Fruit fly (Drosophila melanogaster) whole organism, embryonic: ENCODE results near the gene CG31204.

ENCODE experiments used
- ATbp ChIP-seq: fragments of 200-800 bp; sonication (Bioruptor generic); optimal IDR thresholded peaks from 2 replicates; lab custom pipeline; 2017; ENCODE audit warnings: missing biosample characterization, mild to moderate bottlenecking, missing genetic modification characterization, missing genetic modification reagents
- B-H1 ChIP-seq: fragments of 200-800 bp; sonication (Bioruptor generic); IDR thresholded peaks from 3 replicates; pipeline ENCODE4 v1.3.6; 2022; ENCODE audit warnings: missing biosample characterization, missing genetic modification characterization
- Bdp1 ChIP-seq: fragments of 200-800 bp; sonication (Bioruptor generic); optimal IDR thresholded peaks from 3 replicates; lab custom pipeline; 2016; ENCODE audit warnings: missing biosample characterization, missing genetic modification characterization
- CG10366 ChIP-seq: fragments of 200-800 bp; sonication (Bioruptor generic); IDR thresholded peaks from 2 replicates; pipeline ENCODE4 v1.3.6; 2022; ENCODE audit warnings: missing biosample characterization, missing genetic modification characterization
- CG10431 ChIP-seq: fragments of 200-800 bp; sonication (Bioruptor generic); optimal IDR thresholded peaks from 3 replicates; lab custom pipeline; 2018; ENCODE audit warnings: missing biosample characterization, mild to moderate bottlenecking, missing genetic modification characterization
- CG10959 ChIP-seq: fragments of 200-800 bp; sonication (Bioruptor generic); IDR thresholded peaks from 2 replicates; pipeline ENCODE4 v1.3.6; 2022; ENCODE audit warnings: missing biosample characterization, missing genetic modification characterization
- CG10979 ChIP-seq: fragments of 200-800 bp; sonication (Bioruptor generic); optimal IDR thresholded peaks from 2 replicates; lab custom pipeline; 2018; ENCODE audit warnings: missing biosample characterization, mild to moderate bottlenecking, missing genetic modification characterization, moderate library complexity
- CG11247 ChIP-seq: fragments of 200-800 bp; sonication (Bioruptor generic); IDR thresholded peaks from 2 replicates; pipeline ENCODE4 v1.3.6; 2022; ENCODE audit warnings: missing biosample characterization, missing genetic modification characterization
- CG11723 ChIP-seq: fragments of 200-800 bp; sonication (Bioruptor generic); optimal IDR thresholded peaks from 2 replicates; lab custom pipeline; 2017; ENCODE audit warnings: missing biosample characterization, mild to moderate bottlenecking, missing genetic modification characterization
- CG12236 ChIP-seq: fragments of 200-800 bp; sonication (Bioruptor generic); optimal IDR thresholded peaks from 2 replicates; lab custom pipeline; 2016; ENCODE audit warnings: missing biosample characterization, missing genetic modification characterization
- CG1233 ChIP-seq: fragments of 200-800 bp; sonication (Bioruptor generic); optimal IDR thresholded peaks from 4 replicates; lab custom pipeline; 2018; ENCODE audit warnings: missing biosample characterization, mild to moderate bottlenecking, missing genetic modification characterization
- CG15011 ChIP-seq: fragments of 200-800 bp; sonication (Bioruptor generic); optimal IDR thresholded peaks from 3 replicates; lab custom pipeline; 2018; ENCODE audit warnings: missing biosample characterization, mild to moderate bottlenecking, missing genetic modification characterization
- CG18476 ChIP-seq: fragments of 200-800 bp; sonication (Bioruptor generic); optimal IDR thresholded peaks from 2 replicates; lab custom pipeline; 2016; ENCODE audit warnings: missing biosample characterization, mild to moderate bottlenecking, missing genetic modification characterization
- CG31441 ChIP-seq: fragments of 200-800 bp; sonication (Bioruptor generic); IDR thresholded peaks from 2 replicates; pipeline ENCODE4 v1.3.6; 2022; ENCODE audit warnings: missing biosample characterization, missing genetic modification characterization
- CG32767 ChIP-seq: fragments of 200-800 bp; sonication (Bioruptor generic); IDR thresholded peaks from 2 replicates; pipeline ENCODE4 v1.3.6; 2022; ENCODE audit warnings: missing biosample characterization, missing genetic modification characterization
- CG32772 ChIP-seq: fragments of 200-800 bp; sonication (Bioruptor generic); IDR thresholded peaks from 2 replicates; pipeline ENCODE4 v1.3.6; 2022; ENCODE audit warnings: missing biosample characterization, missing genetic modification characterization
- CG4424 ChIP-seq: fragments of 200-800 bp; sonication (Bioruptor generic); optimal IDR thresholded peaks from 3 replicates; lab custom pipeline; 2016; ENCODE audit warnings: missing biosample characterization, missing genetic modification characterization
- CG4707 ChIP-seq: fragments of 200-800 bp; sonication (Bioruptor generic); optimal IDR thresholded peaks from 2 replicates; lab custom pipeline; 2018; ENCODE audit warnings: missing biosample characterization, mild to moderate bottlenecking, missing genetic modification characterization, moderate library complexity
- CG6272 ChIP-seq: fragments of 200-800 bp; sonication (Bioruptor generic); IDR thresholded peaks from 2 replicates; pipeline ENCODE4 v1.3.6; 2022; ENCODE audit warnings: missing biosample characterization, missing genetic modification characterization
- CG7963 ChIP-seq: fragments of 200-800 bp; sonication (Bioruptor generic); IDR thresholded peaks from 3 replicates; pipeline ENCODE4 v1.3.6; 2022; ENCODE audit warnings: missing biosample characterization, missing genetic modification characterization; ENCODE audit not compliant: partially characterized antibody
- CG8478 ChIP-seq: fragments of >200 bp; optimal IDR thresholded peaks from 2 replicates; lab custom pipeline; 2018
- CG8765 ChIP-seq: fragments of 200-800 bp; sonication (Bioruptor generic); IDR thresholded peaks from 2 replicates; pipeline ENCODE4 v1.3.6; 2022; ENCODE audit warnings: missing biosample characterization, missing genetic modification characterization
- Doc2 ChIP-seq: fragments of 200-800 bp; sonication (Bioruptor generic); IDR thresholded peaks from 2 replicates; pipeline ENCODE4 v1.3.6; 2022; ENCODE audit warnings: missing biosample characterization, missing genetic modification characterization
- Dp ChIP-seq: fragments of 200-800 bp; sonication (Bioruptor generic); optimal IDR thresholded peaks from 2 replicates; lab custom pipeline; 2018; ENCODE audit warnings: missing biosample characterization, mild to moderate bottlenecking, missing genetic modification characterization, moderate library complexity
- Fer2 ChIP-seq: fragments of 200-800 bp; sonication (Bioruptor generic); optimal IDR thresholded peaks from 2 replicates; lab custom pipeline; 2018; ENCODE audit warnings: missing biosample characterization, mild to moderate bottlenecking, missing genetic modification characterization, moderate library complexity
- Fer3 ChIP-seq: fragments of 200-800 bp; sonication (Bioruptor generic); optimal IDR thresholded peaks from 2 replicates; lab custom pipeline; 2018; ENCODE audit warnings: missing biosample characterization, mild to moderate bottlenecking, missing genetic modification characterization, moderate library complexity
- Hand ChIP-seq: fragments of 200-800 bp; sonication (Bioruptor generic); optimal IDR thresholded peaks from 2 replicates; lab custom pipeline; 2017; ENCODE audit warnings: mild to moderate bottlenecking, missing biosample characterization, missing genetic modification reagents, missing genetic modification characterization
- Lpt ChIP-seq: fragments of >200 bp; optimal IDR thresholded peaks from 2 replicates; lab custom pipeline; 2018; ENCODE audit warnings: missing biosample characterization, missing genetic modification characterization
- MTF-1 ChIP-seq: fragments of 200-800 bp; sonication (Bioruptor generic); optimal IDR thresholded peaks from 2 replicates; lab custom pipeline; 2018; ENCODE audit warnings: missing biosample characterization, mild to moderate bottlenecking, missing genetic modification characterization, borderline replicate concordance
- Med ChIP-seq: fragments of 200-800 bp; sonication (Bioruptor generic); peaks from one replicate; lab custom pipeline; 2016; ENCODE audit warnings: missing biosample characterization, missing genetic modification characterization, mild to moderate bottlenecking, inconsistent platforms, moderate library complexity
- NC2α ChIP-seq: fragments of 200-800 bp; sonication (Bioruptor generic); optimal IDR thresholded peaks from 2 replicates; lab custom pipeline; 2016; ENCODE audit warnings: missing biosample characterization, missing genetic modification characterization
- PHDP ChIP-seq: fragments of 200-800 bp; sonication (Bioruptor generic); optimal IDR thresholded peaks from 3 replicates; lab custom pipeline; 2018; ENCODE audit warnings: missing biosample characterization, mild to moderate bottlenecking, missing genetic modification characterization, moderate library complexity
- Sin3A ChIP-seq: fragments of >200 bp; optimal IDR thresholded peaks from 2 replicates; lab custom pipeline; 2018
- ab ChIP-seq: fragments of 200-800 bp; sonication (Bioruptor generic); optimal IDR thresholded peaks from 2 replicates; lab custom pipeline; 2016; ENCODE audit warnings: missing biosample characterization, missing genetic modification characterization
- bigmax ChIP-seq: fragments of 200-800 bp; sonication (Bioruptor generic); optimal IDR thresholded peaks from 2 replicates; lab custom pipeline; 2018; ENCODE audit warnings: missing biosample characterization, mild to moderate bottlenecking, missing genetic modification characterization
- dysf ChIP-seq: fragments of 200-800 bp; sonication (Bioruptor generic); IDR thresholded peaks from 3 replicates; pipeline ENCODE4 v1.3.6; 2022; ENCODE audit warnings: missing biosample characterization, missing genetic modification characterization
- gcm2 ChIP-seq: fragments of 200-800 bp; sonication (Bioruptor generic); optimal IDR thresholded peaks from 2 replicates; lab custom pipeline; 2016; ENCODE audit warnings: missing biosample characterization, missing genetic modification characterization
- gt ChIP-seq: fragments of 200-800 bp; sonication (Bioruptor generic); IDR thresholded peaks from 2 replicates; pipeline ENCODE4 v1.3.6; 2022; ENCODE audit warnings: missing biosample characterization, missing genetic modification characterization
- hkb ChIP-seq, 2 experiments: fragments of 200-800 bp in 1 of 2; fragments of >200 bp in 1 of 2; sonication (Bioruptor generic) in 1 of 2; IDR thresholded peaks in 1 of 2; optimal IDR thresholded peaks in 1 of 2; 2 replicates each; pipeline versions ENCODE4 v1.3.6 to Lab custom; 2017 to 2022; ENCODE audit warnings: missing biosample characterization in 1 of 2, missing genetic modification characterization in 1 of 2
- ken ChIP-seq: fragments of 200-800 bp; sonication (Bioruptor generic); IDR thresholded peaks from 3 replicates; pipeline ENCODE4 v1.3.6; 2022; ENCODE audit warnings: missing biosample characterization, missing genetic modification characterization
- lilli ChIP-seq: fragments of 200-800 bp; sonication (Bioruptor generic); optimal IDR thresholded peaks from 3 replicates; lab custom pipeline; 2016; ENCODE audit warnings: missing biosample characterization, missing genetic modification characterization
- nau ChIP-seq: fragments of 200-800 bp; sonication (Bioruptor generic); optimal IDR thresholded peaks from 3 replicates; lab custom pipeline; 2017; ENCODE audit warnings: missing biosample characterization, mild to moderate bottlenecking, missing genetic modification characterization, missing genetic modification reagents
- oc ChIP-seq: fragments of 200-800 bp; sonication (Bioruptor generic); optimal IDR thresholded peaks from 2 replicates; lab custom pipeline; 2018; ENCODE audit warnings: missing biosample characterization, mild to moderate bottlenecking, missing genetic modification characterization, moderate library complexity
- pita ChIP-seq: fragments of 200-800 bp; sonication (Bioruptor generic); optimal IDR thresholded peaks from 2 replicates; lab custom pipeline; 2017; ENCODE audit warnings: missing biosample characterization, mild to moderate bottlenecking, missing genetic modification characterization
- pros ChIP-seq: fragments of 200-800 bp; sonication (Bioruptor generic); optimal IDR thresholded peaks from 3 replicates; lab custom pipeline; 2019; ENCODE audit warnings: missing biosample characterization, mild to moderate bottlenecking, missing genetic modification characterization, moderate library complexity
- so ChIP-seq: fragments of 200-800 bp; sonication (Bioruptor generic); IDR thresholded peaks from 3 replicates; pipeline ENCODE4 v1.3.6; 2022; ENCODE audit warnings: missing biosample characterization, missing genetic modification characterization
- tgo ChIP-seq: fragments of 200-800 bp; sonication (Bioruptor generic); IDR thresholded peaks from 3 replicates; pipeline ENCODE4 v1.3.6; 2022; ENCODE audit warnings: missing biosample characterization, missing genetic modification characterization
- tio ChIP-seq: fragments of 200-800 bp; sonication (Bioruptor generic); optimal IDR thresholded peaks from 2 replicates; lab custom pipeline; 2017; ENCODE audit warnings: missing biosample characterization, missing genetic modification characterization, inconsistent platforms
- unpg ChIP-seq: fragments of 200-800 bp; sonication (Bioruptor generic); optimal IDR thresholded peaks from 3 replicates; lab custom pipeline; 2018; ENCODE audit warnings: missing biosample characterization, mild to moderate bottlenecking, missing genetic modification characterization, moderate library complexity
- wor ChIP-seq: fragments of 200-800 bp; sonication (Bioruptor generic); IDR thresholded peaks from 2 replicates; pipeline ENCODE4 v1.3.6; 2022; ENCODE audit warnings: missing biosample characterization, missing genetic modification characterization
- zf30C ChIP-seq: fragments of 200-800 bp; sonication (Bioruptor generic); optimal IDR thresholded peaks from 3 replicates; lab custom pipeline; 2018; ENCODE audit warnings: missing biosample characterization, mild to moderate bottlenecking, missing genetic modification characterization

The CG31204 gene

dm6 chr3R:31395222-31395831, 2.0 kb upstream of the CG31204 start, which contains the start of the genes Ugt35D1 and Gcn2 (continued):
- TF ChIP-seq CG4707 (GFP tag; lab: Kevin White, UChicago) (peak; percentile 60), dysf (no peak), hkb (optimal IDR thresholded peaks at IDR 0.05; lab: Kevin White, UChicago) (no peak), hkb (GFP tag; IDR thresholded peaks at IDR 0.05; lab: Robert Waterston, UW) (peak; percentile 68), wor (GFP tag; lab: Robert Waterston, UW) (no peak), CG10979 (peak; percentile 18), Fer2 (tag; lab: Kevin White, UChicago) (no peak), Dp (GFP tag; lab: Kevin White, UChicago) (peak; percentile 94), ab (GFP tag; lab: Kevin White, UChicago) (no peak), bigmax (GFP tag; lab: Kevin White, UChicago) (peak; percentile 49), oc (peak; percentile 69), NC2α (GFP tag; lab: Kevin White, UChicago) (peak; percentile 48), Fer3 (tag; lab: Kevin White, UChicago) (no peak), CG1233 (GFP tag; lab: Kevin White, UChicago) (peak; percentile 71), CG11723 (GFP tag; lab: Kevin White, UChicago) (no peak), CG10959 (peak; percentile 32; the same call in 1 of the 2 replicates), zf30C (no peak), Hand (GFP tag; lab: Kevin White, UChicago) (no peak), CG10366 (GFP tag; lab: Robert Waterston, UW) (no peak), MTF-1 (peak; percentile 82), ATbp (GFP tag; lab: Kevin White, UChicago) (peak; percentile 86), ken (0 out of 3 replicates have a peak, but pooled peaks have one; percentile 24), unpg (no peak), CG11247 (GFP tag; lab: Robert Waterston, UW) (peak; percentile 38; the same call in 1 of the 2 replicates), Doc2 (GFP tag; lab: Robert Waterston, UW) (no peak), CG7963 (GFP tag; lab: Robert Waterston, UW) (no peak), tgo (no peak), Bdp1 (peak; percentile 44), CG8765 (GFP tag; lab: Robert Waterston, UW) (no peak), CG31441 (GFP tag; lab: Robert Waterston, UW) (no peak), CG32772 (GFP tag; lab: Robert Waterston, UW) (no peak), CG12236 (GFP tag; lab: Kevin White, UChicago) (peak; percentile 25), PHDP (tag; lab: Kevin White, UChicago) (no peak), nau (GFP tag; lab: Kevin White, UChicago) (no peak), Sin3A (lab: Kevin White, UChicago) (no peak), CG32767 (GFP tag; lab: Robert Waterston, UW) (peak; percentile 58; the same call in 1 of the 2 replicates), lilli (GFP tag; lab: Kevin White, UChicago) (no peak), Lpt (no peak), CG10431 (GFP tag; lab: Kevin White, UChicago) (no peak), B-H1 (GFP tag; lab: Robert Waterston, UW) (no peak), CG15011 (GFP tag; lab: Kevin White, UChicago) (no peak), Med (GFP tag; lab: Kevin White, UChicago) (peak; percentile 93), gcm2 (no peak), CG18476 (GFP tag; lab: Kevin White, UChicago) (peak; percentile 29), CG8478 (lab: Kevin White, UChicago) (no peak), pita (GFP tag; lab: Kevin White, UChicago) (no peak), gt (GFP tag; lab: Robert Waterston, UW) (no peak), tio (GFP tag; lab: Kevin White, UChicago) (no peak), pros (GFP tag; lab: Kevin White, UChicago) (no peak), so (GFP tag; lab: Robert Waterston, UW) (0 out of 3 replicates have a peak, but pooled peaks have one; percentile 44), CG6272 (no peak), CG4424 (GFP tag; lab: Kevin White, UChicago) (no peak)
